Fruit fly (Drosophila melanogaster): ENCODE data around the gene NK7.1.

DNA sequence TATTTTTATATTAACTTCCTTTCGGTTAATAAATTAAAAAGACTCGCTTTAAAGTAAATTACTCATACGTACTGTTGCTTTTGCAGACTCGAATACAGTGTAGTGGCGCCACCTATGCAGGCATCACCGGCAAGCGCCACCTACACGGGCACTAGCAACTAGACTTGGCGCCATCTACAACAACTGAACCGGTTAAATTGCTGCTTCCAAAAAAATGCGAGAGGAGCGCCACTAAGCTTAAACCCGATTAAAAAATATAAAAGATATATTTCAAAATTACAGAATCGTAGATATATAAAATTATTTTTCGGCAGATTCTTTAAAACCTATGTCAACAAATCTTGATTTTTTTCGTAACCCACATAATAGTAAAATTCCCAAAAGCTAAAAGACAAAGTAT lies 18.5 kb upstream of the NK7.1 start:
- TF ChIP-seq CG8478 (optimal IDR thresholded peaks at IDR 0.05) (no peak), CTCF (optimal IDR thresholded peaks at IDR 0.05) (peak; percentile 93 to 99)
